Worm (Caenorhabditis elegans): ENCODE data around the gene insc-1.

DNA sequence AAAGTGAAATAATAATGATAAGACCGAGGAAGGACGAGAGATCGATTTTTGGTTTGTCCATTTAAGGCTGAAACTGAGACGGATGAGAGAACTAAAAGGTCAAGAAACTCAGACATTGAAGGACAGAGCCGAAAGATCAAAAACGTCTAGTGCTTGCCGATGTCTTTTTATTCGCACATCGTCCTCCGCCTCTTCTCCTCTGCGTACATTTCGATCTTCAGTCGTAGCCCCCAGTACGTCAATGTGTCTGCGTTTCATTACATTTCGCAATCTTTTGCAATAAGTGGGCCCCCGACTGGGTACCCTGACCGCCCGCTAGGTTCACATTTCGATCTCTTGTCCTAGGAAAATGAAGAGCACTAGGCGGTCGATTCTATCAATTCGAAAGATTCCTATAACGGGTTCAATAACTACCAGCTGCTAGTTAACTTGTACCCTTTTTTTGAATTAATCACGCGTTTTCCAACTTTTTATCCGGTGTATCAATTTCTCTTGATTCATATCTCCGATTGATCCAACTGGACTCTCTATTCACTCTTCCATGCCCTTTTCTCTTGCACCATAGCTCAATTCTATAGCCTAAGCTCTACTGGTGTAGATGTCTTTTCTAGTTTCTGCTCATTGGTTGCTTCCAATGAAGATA lies 33.5 kb downstream of the insc-1 start:
- TF ChIP-seq ztf-11 (tag; optimal IDR thresholded peaks at IDR 0.05) (no peak), pqm-1 (tag; optimal IDR thresholded peaks at IDR 0.05) (peak; percentile 47), mdl-1 (tag; optimal IDR thresholded peaks at IDR 0.05) (no peak), pha-4 (tag; optimal IDR thresholded peaks at IDR 0.05) (peak; percentile 49), unc-39 (tag; optimal IDR thresholded peaks at IDR 0.05) (no peak), nhr-237 (tag; optimal IDR thresholded peaks at IDR 0.05) (no peak), ama-1 (optimal IDR thresholded peaks at IDR 0.05) (no peak)

Measured in whole organism, L3 larva.